Fruit fly (Drosophila melanogaster): ENCODE measurements around the gene eIF4E1.

- TF ChIP-seq OdsH (GFP tag; optimal IDR thresholded peaks at IDR 0.05), result no peak
- TF ChIP-seq tai (GFP tag; optimal IDR thresholded peaks at IDR 0.05), result no peak
- no peak for TF ChIP-seq CrebA (GFP tag; optimal IDR thresholded peaks at IDR 0.05; ENCODE audit: borderline replicate concordance)
- no peak for TF ChIP-seq Vsx2 (GFP tag; optimal IDR thresholded peaks at IDR 0.05; ENCODE audit: partially characterized antibody)
- no peak for TF ChIP-seq usp (GFP tag; optimal IDR thresholded peaks at IDR 0.05)
- TF ChIP-seq HLH106 (tag; optimal IDR thresholded peaks at IDR 0.05), result no peak
- TF ChIP-seq dmrt93B (GFP tag; optimal IDR thresholded peaks at IDR 0.05), result no peak
- TF ChIP-seq Dfd (GFP tag; optimal IDR thresholded peaks at IDR 0.05), result no peak
Observed at dm6 chr3L:9364131-9364530, 38.1 kb downstream of the eIF4E1 start, which contains the start of gene mRRF1.
